Fruit fly (Drosophila melanogaster): ENCODE data around the gene Tbh.
A peak's percentile ranks its signal among the peaks of the same experiment; 100 is the strongest.

Tbh gene

dm6 chrX:8075300-8075927, 79.9 kb downstream of the Tbh start, which contains the start of the genes Upf2 and CG1571 (continued):
- TF ChIP-seq pho (GFP tag; optimal IDR thresholded peaks at IDR 0.05) (no peak), Lpt (GFP tag; optimal IDR thresholded peaks at IDR 0.05) (no peak), CG4360 (GFP tag; IDR thresholded peaks at IDR 0.05) (no peak), CG14441 (GFP tag; IDR thresholded peaks at IDR 0.05) (no peak), CG17612 (GFP tag; IDR thresholded peaks at IDR 0.05) (no peak), unc-4 (GFP tag; IDR thresholded peaks at IDR 0.05; ENCODE audit: partially characterized antibody) (peak; percentile 58; the same call in 1 of the 2 replicates), pnt (GFP tag; optimal IDR thresholded peaks at IDR 0.05) (no peak), odd (GFP tag; optimal IDR thresholded peaks at IDR 0.05) (no peak), CG10565 (GFP tag; optimal IDR thresholded peaks at IDR 0.05) (no peak), Fer1 (GFP tag; optimal IDR thresholded peaks at IDR 0.05) (no peak), jing (GFP tag; optimal IDR thresholded peaks at IDR 0.05) (no peak), lola (GFP tag; optimal IDR thresholded peaks at IDR 0.05) (no peak), CG7786 (GFP tag; optimal IDR thresholded peaks at IDR 0.05) (no peak), CG2116 (GFP tag; optimal IDR thresholded peaks at IDR 0.05) (peak; percentile 84), CG3847 (GFP tag; IDR thresholded peaks at IDR 0.05) (no peak), Opbp (GFP tag; IDR thresholded peaks at IDR 0.05; ENCODE audit: partially characterized antibody) (peak; percentile 72; the same call in 2 of the 3 replicates), Oli (tag; optimal IDR thresholded peaks at IDR 0.05) (no peak), CG2120 (GFP tag; optimal IDR thresholded peaks at IDR 0.05) (peak; percentile 44), D19A (tag; optimal IDR thresholded peaks at IDR 0.05) (no peak), CG14710 (tag; optimal IDR thresholded peaks at IDR 0.05) (peak; percentile 57), unpg (GFP tag; optimal IDR thresholded peaks at IDR 0.05) (no peak), sens-2 (GFP tag; IDR thresholded peaks at IDR 0.05) (no peak), CG10462 (GFP tag; optimal IDR thresholded peaks at IDR 0.05) (no peak), Adf1 (GFP tag; IDR thresholded peaks at IDR 0.05) (no peak), zfh1 (GFP tag; IDR thresholded peaks at IDR 0.05) (no peak), H15 (GFP tag; IDR thresholded peaks at IDR 0.05) (no peak), sc (optimal IDR thresholded peaks at IDR 0.05) (no peak), sc (GFP tag; optimal IDR thresholded peaks at IDR 0.05) (no peak), cas (GFP tag; IDR thresholded peaks at IDR 0.05) (no peak), row (GFP tag; IDR thresholded peaks at IDR 0.05) (peak; percentile 27; the same call in 1 of the 3 replicates), ash1 (GFP tag; optimal IDR thresholded peaks at IDR 0.05) (no peak), CG9932 (GFP tag; IDR thresholded peaks at IDR 0.05) (no peak), CG12391 (tag; optimal IDR thresholded peaks at IDR 0.05) (no peak), CG10959 (GFP tag; IDR thresholded peaks at IDR 0.05) (no peak), D19B (GFP tag; optimal IDR thresholded peaks at IDR 0.05) (no peak), Ravus (GFP tag; IDR thresholded peaks at IDR 0.05) (no peak), CG4730 (GFP tag; IDR thresholded peaks at IDR 0.05) (no peak), slbo (GFP tag; IDR thresholded peaks at IDR 0.05) (no peak), dmrt11E (tag; optimal IDR thresholded peaks at IDR 0.05) (no peak), CG1602 (GFP tag; optimal IDR thresholded peaks at IDR 0.05) (no peak), GATAe (GFP tag; conservative IDR thresholded peaks at IDR 0.05) (no peak), kah (GFP tag; optimal IDR thresholded peaks at IDR 0.05) (no peak), wek (GFP tag; optimal IDR thresholded peaks at IDR 0.05) (no peak), Dad (GFP tag; optimal IDR thresholded peaks at IDR 0.05) (no peak), hb (GFP tag; IDR thresholded peaks at IDR 0.05; ENCODE audit: partially characterized antibody) (peak; percentile 66; the same call in 2 of the 3 replicates), HHEX (GFP tag; optimal IDR thresholded peaks at IDR 0.05) (no peak), ind (GFP tag; optimal IDR thresholded peaks at IDR 0.05) (no peak), mirr (GFP tag; optimal IDR thresholded peaks at IDR 0.05) (no peak), Scr (GFP tag; IDR thresholded peaks at IDR 0.05; ENCODE audit: partially characterized antibody) (peak; percentile 66), MESR4 (GFP tag; optimal IDR thresholded peaks at IDR 0.05) (peak; percentile 79), CG31441 (GFP tag; IDR thresholded peaks at IDR 0.05) (no peak)

Measured in whole organism, embryonic.